Fruit fly (Drosophila melanogaster) whole organism, pupa: Measurements from ENCODE around the gene Mfap1.

Source experiments
- CG10348 ChIP-seq: fragments of 200-800 bp; sonication (Bioruptor generic); IDR thresholded peaks from 2 replicates; pipeline ENCODE4 v1.3.6; 2022; ENCODE audit warnings: missing biosample characterization, missing genetic modification characterization
- CG12605 ChIP-seq: fragments of 200-800 bp; sonication (Bioruptor generic); IDR thresholded peaks from 2 replicates; pipeline ENCODE4 v1.3.6; 2022; ENCODE audit warnings: missing biosample characterization, missing genetic modification characterization
- CG13204 ChIP-seq: fragments of 200-800 bp; sonication (Bioruptor generic); optimal IDR thresholded peaks from 2 replicates; lab custom pipeline; 2018; ENCODE audit warnings: missing biosample characterization, mild to moderate bottlenecking, missing genetic modification characterization, moderate library complexity
- CG14655 ChIP-seq: fragments of 200-800 bp; sonication (Bioruptor generic); optimal IDR thresholded peaks from 3 replicates; lab custom pipeline; 2017; ENCODE audit warnings: mild to moderate bottlenecking, missing biosample characterization, missing genetic modification reagents, missing genetic modification characterization
- CG15710 ChIP-seq: fragments of 200-800 bp; sonication (Bioruptor generic); optimal IDR thresholded peaks from 2 replicates; lab custom pipeline; 2018; ENCODE audit warnings: missing biosample characterization, mild to moderate bottlenecking, missing genetic modification characterization, moderate library complexity
- CG17806 ChIP-seq: fragments of 200-800 bp; sonication (Bioruptor generic); optimal IDR thresholded peaks from 2 replicates; lab custom pipeline; 2018; ENCODE audit warnings: missing biosample characterization, mild to moderate bottlenecking, missing genetic modification characterization, moderate library complexity
- CG32121 ChIP-seq: fragments of 200-800 bp; sonication (Bioruptor generic); IDR thresholded peaks from 2 replicates; pipeline ENCODE4 v1.3.6; 2022; ENCODE audit warnings: missing biosample characterization, missing genetic modification characterization
- CG34367 ChIP-seq: fragments of 200-800 bp; sonication (Bioruptor generic); optimal IDR thresholded peaks from 2 replicates; lab custom pipeline; 2018; ENCODE audit warnings: missing biosample characterization, mild to moderate bottlenecking, missing genetic modification characterization
- CG4496 ChIP-seq: fragments of 200-800 bp; sonication (Bioruptor generic); IDR thresholded peaks from 3 replicates; pipeline ENCODE4 v1.3.6; 2022; ENCODE audit warnings: missing biosample characterization, missing genetic modification characterization
- CG8159 ChIP-seq: fragments of 200-800 bp; sonication (Bioruptor generic); optimal IDR thresholded peaks from 3 replicates; lab custom pipeline; 2018; ENCODE audit warnings: missing biosample characterization, mild to moderate bottlenecking, missing genetic modification characterization, moderate library complexity
- CG8301 ChIP-seq: fragments of 200-800 bp; sonication (Bioruptor generic); optimal IDR thresholded peaks from 2 replicates; lab custom pipeline; 2018; ENCODE audit warnings: missing biosample characterization, mild to moderate bottlenecking, missing genetic modification characterization
- CG9948 ChIP-seq: fragments of 200-800 bp; sonication (Bioruptor generic); optimal IDR thresholded peaks from 2 replicates; lab custom pipeline; 2018; ENCODE audit warnings: missing biosample characterization, mild to moderate bottlenecking, missing genetic modification characterization, moderate library complexity
- D1 ChIP-seq: fragments of 200-800 bp; sonication (Bioruptor generic); optimal IDR thresholded peaks from 2 replicates; lab custom pipeline; 2018; ENCODE audit warnings: missing biosample characterization, mild to moderate bottlenecking, missing genetic modification characterization, moderate library complexity
- EcR ChIP-seq: fragments of 200-800 bp; sonication (Bioruptor generic); optimal IDR thresholded peaks from 3 replicates; lab custom pipeline; 2019; ENCODE audit warnings: missing biosample characterization, missing genetic modification characterization, mild to moderate bottlenecking, moderate library complexity, missing genetic modification reagents
- Ets98B ChIP-seq: fragments of 200-800 bp; sonication (Bioruptor generic); IDR thresholded peaks from 2 replicates; pipeline ENCODE4 v1.3.6; 2022; ENCODE audit warnings: missing biosample characterization, missing genetic modification characterization
- Pif1A ChIP-seq: fragments of 200-800 bp; sonication (Bioruptor generic); optimal IDR thresholded peaks from 3 replicates; lab custom pipeline; 2016; ENCODE audit warnings: missing biosample characterization, missing genetic modification characterization
- Pif1B ChIP-seq: fragments of 200-800 bp; sonication (Bioruptor generic); optimal IDR thresholded peaks from 3 replicates; lab custom pipeline; 2016; ENCODE audit warnings: missing biosample characterization, missing genetic modification characterization
- Snoo ChIP-seq: fragments of 200-800 bp; sonication (Bioruptor generic); optimal IDR thresholded peaks from 3 replicates; lab custom pipeline; 2017; ENCODE audit warnings: missing biosample characterization, mild to moderate bottlenecking, missing genetic modification characterization, inconsistent platforms
- fd96Ca ChIP-seq: fragments of 200-800 bp; sonication (Bioruptor generic); IDR thresholded peaks from 3 replicates; pipeline ENCODE4 v1.3.6; 2022; ENCODE audit warnings: missing biosample characterization, missing genetic modification characterization
- gl ChIP-seq: fragments of 200-800 bp; sonication (Bioruptor generic); optimal IDR thresholded peaks from 2 replicates; lab custom pipeline; 2018; ENCODE audit warnings: missing biosample characterization, mild to moderate bottlenecking, missing genetic modification characterization
- rn ChIP-seq: fragments of 200-800 bp; sonication (Bioruptor generic); IDR thresholded peaks from 2 replicates; pipeline ENCODE4 v1.3.6; 2022; ENCODE audit warnings: missing biosample characterization, missing genetic modification characterization

Mfap1 gene

dm6 chr3L:1964099-1964498 lies 23.2 kb downstream of the Mfap1 start, which contains the start of gene mv:
Gene mv, minus strand, starts transcription at chr3L:1964178.
- TF ChIP-seq CG8301 (tag; lab: Kevin White, UChicago) (no peak), CG12605 (GFP tag; lab: Robert Waterston, UW) (0 out of 2 replicates have a peak, but pooled peaks have one; percentile 51)

dm6 chr3L:1964599-1965143 lies 23.8 kb downstream of the Mfap1 start:
- TF ChIP-seq CG8301 (tag; lab: Kevin White, UChicago) (no peak), Pif1B (GFP tag; lab: Kevin White, UChicago) (no peak), CG12605 (GFP tag; lab: Robert Waterston, UW) (no peak), gl (tag; lab: Kevin White, UChicago) (no peak), Snoo (no peak), Pif1A (no peak), CG9948 (tag; lab: Kevin White, UChicago) (no peak), CG32121 (GFP tag; lab: Robert Waterston, UW) (no peak), rn (GFP tag; lab: Robert Waterston, UW) (no peak), Ets98B (GFP tag; lab: Robert Waterston, UW) (no peak), CG34367 (no peak), D1 (tag; lab: Kevin White, UChicago) (no peak), CG10348 (GFP tag; lab: Robert Waterston, UW) (no peak), CG13204 (GFP tag; lab: Kevin White, UChicago) (no peak), CG14655 (GFP tag; lab: Kevin White, UChicago) (no peak), CG8159 (no peak)

dm6 chr3L:1967452-1968310 lies 26.8 kb downstream of the Mfap1 start:
- TF ChIP-seq fd96Ca (GFP tag; lab: Robert Waterston, UW) (no peak), CG17806 (tag; lab: Kevin White, UChicago) (no peak)

dm6 chr3L:1968401-1968800 lies 27.5 kb downstream of the Mfap1 start:
- no peak for TF ChIP-seq D1 (tag; lab: Kevin White, UChicago)
- TF ChIP-seq Pif1B (GFP tag; lab: Kevin White, UChicago): no peak
- TF ChIP-seq CG8301 (tag; lab: Kevin White, UChicago): no peak
- TF ChIP-seq fd96Ca (GFP tag; lab: Robert Waterston, UW): no peak
- TF ChIP-seq CG17806 (tag; lab: Kevin White, UChicago): no peak
- TF ChIP-seq Pif1A: no peak
- TF ChIP-seq rn (GFP tag; lab: Robert Waterston, UW): no peak
- no peak for TF ChIP-seq CG4496
- TF ChIP-seq CG12605 (GFP tag; lab: Robert Waterston, UW): no peak
- TF ChIP-seq CG32121 (GFP tag; lab: Robert Waterston, UW): no peak
- no peak for TF ChIP-seq gl (tag; lab: Kevin White, UChicago)
- TF ChIP-seq CG13204 (GFP tag; lab: Kevin White, UChicago): no peak
- TF ChIP-seq Snoo: no peak
- TF ChIP-seq CG15710: no peak
- no peak for TF ChIP-seq CG10348 (GFP tag; lab: Robert Waterston, UW)
- TF ChIP-seq EcR (GFP tag; lab: Kevin White, UChicago): no peak
- TF ChIP-seq CG9948 (tag; lab: Kevin White, UChicago): no peak

dm6 chr3L:1968805-1969378 lies 28.0 kb downstream of the Mfap1 start:
- TF ChIP-seq CG12605 (GFP tag; lab: Robert Waterston, UW) (no peak), Pif1B (GFP tag; lab: Kevin White, UChicago) (no peak), CG32121 (GFP tag; lab: Robert Waterston, UW) (no peak), gl (tag; lab: Kevin White, UChicago) (no peak), CG10348 (GFP tag; lab: Robert Waterston, UW) (no peak)
- TF ChIP-seq, all 21 proteins: peak for 0

dm6 chr3L:1969539-1970337 lies 28.9 kb downstream of the Mfap1 start, which contains the start of gene CG1927:
Gene CG1927, minus strand, starts transcription at chr3L:1970079.
- TF ChIP-seq CG4496 (0 out of 3 replicates have a peak, but pooled peaks have one; percentile 26), Ets98B (GFP tag; lab: Robert Waterston, UW) (peak; percentile 9; the same call in 1 of the 2 replicates), CG34367 (no peak), CG14655 (GFP tag; lab: Kevin White, UChicago) (no peak)
